Worm (Caenorhabditis elegans): ENCODE data around the gene fmo-3.

- TF ChIP-seq pqm-1 (tag; optimal IDR thresholded peaks at IDR 0.05) (no peak), hlh-6 (tag; optimal IDR thresholded peaks at IDR 0.05) (no peak), che-1 (tag; optimal IDR thresholded peaks at IDR 0.05) (no peak), pax-1 (tag; optimal IDR thresholded peaks at IDR 0.05) (no peak), lin-11 (tag; optimal IDR thresholded peaks at IDR 0.05) (no peak), ets-4 (tag; optimal IDR thresholded peaks at IDR 0.05) (no peak)
Measured at ce11 chrIII:10661292-10661691, 33.2 kb upstream of the fmo-3 start.
